Fruit fly (Drosophila melanogaster): ENCODE data around the gene Ack.

- TF ChIP-seq gce (GFP tag; IDR thresholded peaks at IDR 0.05): no peak
- no peak for TF ChIP-seq sc (optimal IDR thresholded peaks at IDR 0.05)
- TF ChIP-seq sc (GFP tag; optimal IDR thresholded peaks at IDR 0.05): no peak
- TF ChIP-seq CG11093 (GFP tag; IDR thresholded peaks at IDR 0.05): no peak
- TF ChIP-seq danr (GFP tag; IDR thresholded peaks at IDR 0.05): no peak
- no peak for TF ChIP-seq lola (GFP tag; optimal IDR thresholded peaks at IDR 0.05)
- no peak for TF ChIP-seq Awh (GFP tag; IDR thresholded peaks at IDR 0.05)
- no peak for TF ChIP-seq CG9797 (GFP tag; optimal IDR thresholded peaks at IDR 0.05)
- TF ChIP-seq psq (GFP tag; optimal IDR thresholded peaks at IDR 0.05): no peak
Measured at dm6 chr3L:4059293-4059820, 48.6 kb upstream of the Ack start, which contains the start of gene Ugt305A1.

All from whole organism, embryonic.